Fruit fly (Drosophila melanogaster): ENCODE results near the gene CG34174.

Gene CG34174

dm6 chr2L:2182735-2183340 lies 31.2 kb upstream of the CG34174 start (continued):
- TF ChIP-seq ac (GFP tag; optimal IDR thresholded peaks at IDR 0.05) (peak; percentile 92), HLH54F (GFP tag; optimal IDR thresholded peaks at IDR 0.05) (peak; percentile 29), CG8089 (GFP tag; optimal IDR thresholded peaks at IDR 0.05) (peak; percentile 70), Antp (GFP tag; optimal IDR thresholded peaks at IDR 0.05) (peak; percentile 66), CG6654 (GFP tag; optimal IDR thresholded peaks at IDR 0.05) (peak; percentile 10), trh (GFP tag; optimal IDR thresholded peaks at IDR 0.05) (peak; percentile 44), CG10209 (GFP tag; optimal IDR thresholded peaks at IDR 0.05) (peak; percentile 54), Med (GFP tag) (peak; percentile 85), ci (GFP tag; IDR thresholded peaks at IDR 0.05) (peak; percentile 83), Hr51 (GFP tag; optimal IDR thresholded peaks at IDR 0.05) (peak in 1 of 2 experiments; percentile 56), CG6272 (GFP tag; IDR thresholded peaks at IDR 0.05) (0 out of 2 replicates have a peak, but pooled peaks have one; percentile 34), sna (GFP tag; IDR thresholded peaks at IDR 0.05; ENCODE audit: partially characterized antibody) (no peak), insv (GFP tag; optimal IDR thresholded peaks at IDR 0.05) (no peak), CHES-1-like (GFP tag; optimal IDR thresholded peaks at IDR 0.05) (peak; percentile 67), ash1 (GFP tag; optimal IDR thresholded peaks at IDR 0.05) (no peak), Dbx (GFP tag; IDR thresholded peaks at IDR 0.05) (no peak), CG12219 (GFP tag; optimal IDR thresholded peaks at IDR 0.05) (peak; percentile 43), Xbp1 (GFP tag; optimal IDR thresholded peaks at IDR 0.05) (peak; percentile 53), CG14667 (GFP tag; IDR thresholded peaks at IDR 0.05) (peak; percentile 60), NC2β (GFP tag; optimal IDR thresholded peaks at IDR 0.05) (peak; percentile 76), chn (GFP tag; optimal IDR thresholded peaks at IDR 0.05) (peak; percentile 86), bsh (GFP tag; optimal IDR thresholded peaks at IDR 0.05) (peak; percentile 68 to 90), dm (GFP tag; optimal IDR thresholded peaks at IDR 0.05) (peak; percentile 19), dmrt99B (tag; optimal IDR thresholded peaks at IDR 0.05) (no peak), CG6254 (GFP tag; optimal IDR thresholded peaks at IDR 0.05) (peak; percentile 74), D19A (tag; optimal IDR thresholded peaks at IDR 0.05) (peak; percentile 70), Spps (tag; optimal IDR thresholded peaks at IDR 0.05) (peak; percentile 77), crc (GFP tag; optimal IDR thresholded peaks at IDR 0.05) (no peak), stc (GFP tag; IDR thresholded peaks at IDR 0.05) (no peak), CG4404 (GFP tag; IDR thresholded peaks at IDR 0.05) (peak; percentile 92), so (GFP tag; IDR thresholded peaks at IDR 0.05) (0 out of 3 replicates have a peak, but pooled peaks have one; percentile 38), CG2202 (tag; optimal IDR thresholded peaks at IDR 0.05) (peak; percentile 79), lola (GFP tag; optimal IDR thresholded peaks at IDR 0.05) (peak in 1 of 3 experiments; percentile 92), dpn (GFP tag; optimal IDR thresholded peaks at IDR 0.05) (peak; percentile 23 to 52), CG3065 (GFP tag; optimal IDR thresholded peaks at IDR 0.05) (peak; percentile 39), CG2678 (tag; optimal IDR thresholded peaks at IDR 0.05) (peak; percentile 40), pho (GFP tag; optimal IDR thresholded peaks at IDR 0.05) (no peak), Max (GFP tag; optimal IDR thresholded peaks at IDR 0.05) (peak; percentile 38), CG17568 (GFP tag; optimal IDR thresholded peaks at IDR 0.05) (peak; percentile 40), CG17186 (GFP tag; optimal IDR thresholded peaks at IDR 0.05) (peak; percentile 43), luna (GFP tag; optimal IDR thresholded peaks at IDR 0.05) (no peak), CG5245 (GFP tag; optimal IDR thresholded peaks at IDR 0.05) (peak; percentile 52), Rfx (GFP tag; IDR thresholded peaks at IDR 0.05) (no peak), CG8924 (tag; optimal IDR thresholded peaks at IDR 0.05) (peak; percentile 75), kay (GFP tag; optimal IDR thresholded peaks at IDR 0.05) (peak; percentile 2), Side (GFP tag; optimal IDR thresholded peaks at IDR 0.05) (peak; percentile 73), hkb (optimal IDR thresholded peaks at IDR 0.05) (no peak), hkb (GFP tag; IDR thresholded peaks at IDR 0.05) (peak; percentile 62; the same call in 1 of the 2 replicates), Hmx (GFP tag; optimal IDR thresholded peaks at IDR 0.05) (no peak), CG17829 (tag; optimal IDR thresholded peaks at IDR 0.05) (peak; percentile 85)

All from whole organism, embryonic.